Fruit fly (Drosophila melanogaster): Measurements from ENCODE around the gene CG17260.
A peak's percentile ranks its signal among the peaks of the same experiment; 100 is the strongest.

Gene CG17260

dm6 chr2L:3037153-3037579 is at the start of gene CG17260, which contains the start of gene SerRS (continued):
- TF ChIP-seq CG12659 (GFP tag; optimal IDR thresholded peaks at IDR 0.05) (peak; percentile 93), Rx (GFP tag; IDR thresholded peaks at IDR 0.05) (peak; percentile 85), cwo (GFP tag; optimal IDR thresholded peaks at IDR 0.05) (peak; percentile 83), Atf6 (GFP tag; IDR thresholded peaks at IDR 0.05) (peak; percentile 91), croc (GFP tag; conservative IDR thresholded peaks at IDR 0.05) (peak; percentile 89), bsh (GFP tag; optimal IDR thresholded peaks at IDR 0.05) (peak; percentile 60 to 89), pb (GFP tag; optimal IDR thresholded peaks at IDR 0.05) (peak; percentile 77), ro (GFP tag; IDR thresholded peaks at IDR 0.05) (peak; percentile 77), gt (GFP tag; IDR thresholded peaks at IDR 0.05) (peak; percentile 75; the same call in 1 of the 2 replicates), Hr78 (GFP tag; optimal IDR thresholded peaks at IDR 0.05) (no peak), Gsc (GFP tag; IDR thresholded peaks at IDR 0.05) (peak; percentile 86), CG8478 (optimal IDR thresholded peaks at IDR 0.05) (no peak), CG8924 (tag; optimal IDR thresholded peaks at IDR 0.05) (peak; percentile 90), CoRest (tag; optimal IDR thresholded peaks at IDR 0.05) (peak; percentile 95), Myb (GFP tag; optimal IDR thresholded peaks at IDR 0.05) (peak; percentile 82), CG6175 (GFP tag; IDR thresholded peaks at IDR 0.05) (peak; percentile 82), lola (GFP tag; optimal IDR thresholded peaks at IDR 0.05) (peak in 1 of 3 experiments; percentile 87), Dll (GFP tag; IDR thresholded peaks at IDR 0.05; ENCODE audit: partially characterized antibody) (peak; percentile 69), exex (tag; optimal IDR thresholded peaks at IDR 0.05) (peak; percentile 72), wor (GFP tag; IDR thresholded peaks at IDR 0.05) (peak; percentile 88), CG13624 (GFP tag; optimal IDR thresholded peaks at IDR 0.05) (peak; percentile 95), bbx (GFP tag; IDR thresholded peaks at IDR 0.05; ENCODE audit: partially characterized antibody) (no peak), ERR (GFP tag; optimal IDR thresholded peaks at IDR 0.05) (peak; percentile 84), CG16863 (GFP tag; optimal IDR thresholded peaks at IDR 0.05) (peak; percentile 88), en (GFP tag; optimal IDR thresholded peaks at IDR 0.05) (peak; percentile 89), HLH54F (GFP tag; optimal IDR thresholded peaks at IDR 0.05) (peak; percentile 97), NC2β (GFP tag; optimal IDR thresholded peaks at IDR 0.05) (peak; percentile 86), Abd-B (GFP tag; optimal IDR thresholded peaks at IDR 0.05) (peak; percentile 92), CG3995 (GFP tag; optimal IDR thresholded peaks at IDR 0.05) (peak; percentile 73), fd102C (GFP tag; optimal IDR thresholded peaks at IDR 0.05) (peak; percentile 48), Dad (GFP tag; optimal IDR thresholded peaks at IDR 0.05) (peak; percentile 88), Camta (GFP tag; optimal IDR thresholded peaks at IDR 0.05) (peak; percentile 77), CG12299 (tag; optimal IDR thresholded peaks at IDR 0.05) (peak; percentile 84), CG7839 (tag; optimal IDR thresholded peaks at IDR 0.05) (peak; percentile 94), CG10274 (GFP tag; optimal IDR thresholded peaks at IDR 0.05) (peak; percentile 61), Hr3 (GFP tag; optimal IDR thresholded peaks at IDR 0.05) (peak; percentile 94), jumu (GFP tag; optimal IDR thresholded peaks at IDR 0.05) (peak; percentile 95), TFAM (GFP tag; optimal IDR thresholded peaks at IDR 0.05) (peak; percentile 38), Taf1 (GFP tag; IDR thresholded peaks at IDR 0.05) (peak; percentile 82), CG14667 (GFP tag; IDR thresholded peaks at IDR 0.05) (peak; percentile 94), YL-1 (GFP tag; optimal IDR thresholded peaks at IDR 0.05) (peak; percentile 92), Xrp1 (GFP tag; IDR thresholded peaks at IDR 0.05) (peak; percentile 95), fd64A (GFP tag; optimal IDR thresholded peaks at IDR 0.05) (no peak), hkb (optimal IDR thresholded peaks at IDR 0.05) (peak; percentile 58), hkb (GFP tag; IDR thresholded peaks at IDR 0.05) (peak; percentile 87), nom (GFP tag; optimal IDR thresholded peaks at IDR 0.05) (peak; percentile 67), btn (GFP tag; optimal IDR thresholded peaks at IDR 0.05) (peak; percentile 60), CTCF (GFP tag; optimal IDR thresholded peaks at IDR 0.05) (peak; percentile 37), trem (tag; optimal IDR thresholded peaks at IDR 0.05) (peak; percentile 93), Deaf1 (tag; optimal IDR thresholded peaks at IDR 0.05) (peak; percentile 81), Six4 (GFP tag; optimal IDR thresholded peaks at IDR 0.05) (peak; percentile 88), CG7745 (tag; optimal IDR thresholded peaks at IDR 0.05) (no peak)

All from whole organism, embryonic.